Worm (Caenorhabditis elegans): ENCODE results near the gene dhs-21.

- TF ChIP-seq him-1 (tag; optimal IDR thresholded peaks at IDR 0.05) (no peak), dao-5 (tag; optimal IDR thresholded peaks at IDR 0.05) (no peak)
Observed at ce11 chrV:12706511-12706910, 26.9 kb downstream of the dhs-21 start.

Measured in whole organism, L4/young adult.